Worm (Caenorhabditis elegans): ENCODE measurements around the gene glb-21.

The glb-21 gene

DNA sequence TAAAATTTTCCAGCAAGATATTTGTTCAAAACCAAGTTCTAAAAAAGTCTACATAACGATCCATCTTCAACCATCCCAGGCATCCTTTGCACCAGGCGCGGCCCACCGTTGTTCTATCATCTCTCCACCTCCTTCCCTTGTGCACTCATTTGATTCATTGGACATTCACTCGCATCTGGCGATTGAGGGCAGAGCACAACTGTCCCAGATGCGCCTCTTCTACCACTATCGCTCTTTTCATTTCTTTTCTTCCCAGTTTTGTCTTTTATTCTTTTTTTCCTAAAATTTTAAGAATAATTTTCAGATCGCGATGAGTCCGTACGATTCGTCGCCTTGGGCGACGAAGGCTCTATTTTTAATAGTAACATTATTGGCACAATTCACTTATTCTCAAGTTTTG lies 45.1 kb downstream of the glb-21 start, which contains the start of gene epi-1:
TSS of gene epi-1 (plus strand) at position 301 of the 400 bp plus-strand sequence.
- no peak for TF ChIP-seq unc-62 (GFP tag; optimal IDR thresholded peaks at IDR 0.05)
- no peak for TF ChIP-seq nhr-71 (tag; optimal IDR thresholded peaks at IDR 0.05)
- TF ChIP-seq rnt-1 (tag; optimal IDR thresholded peaks at IDR 0.05) = peak; percentile 11

DNA sequence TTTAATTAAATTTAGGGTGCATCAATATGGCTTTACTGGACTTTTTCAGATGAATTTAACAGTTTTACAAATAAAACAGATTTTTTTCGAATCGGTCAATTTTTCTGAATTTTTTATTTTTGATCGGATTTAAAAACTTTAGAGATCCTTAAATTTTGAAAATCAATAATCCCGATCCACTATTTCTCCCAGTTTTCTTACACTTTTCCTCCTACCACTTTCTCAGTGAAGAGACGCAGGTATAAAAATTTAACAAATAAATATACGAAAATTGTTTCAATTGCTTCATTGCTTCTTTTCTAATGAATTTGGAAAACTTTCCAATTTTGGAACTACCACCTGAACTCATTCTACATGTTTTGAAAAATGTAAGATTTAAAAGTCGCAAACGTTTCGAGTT lies 47.5 kb downstream of the glb-21 start, which contains the start of gene K08C7.7:
TSS of gene K08C7.7 (plus strand) at position 301 of the 400 bp plus-strand sequence.
- TF ChIP-seq aly-2 (tag; optimal IDR thresholded peaks at IDR 0.05) (no peak), lin-39 (tag; optimal IDR thresholded peaks at IDR 0.05) (no peak), unc-30 (tag; optimal IDR thresholded peaks at IDR 0.05) (no peak), zag-1 (tag; optimal IDR thresholded peaks at IDR 0.05) (no peak), ets-5 (GFP tag; IDR thresholded peaks at IDR 0.05) (no peak), egl-27 (tag; optimal IDR thresholded peaks at IDR 0.05) (no peak), irx-1 (tag; optimal IDR thresholded peaks at IDR 0.05) (no peak), mef-2 (tag; optimal IDR thresholded peaks at IDR 0.05) (no peak), pag-3 (tag; optimal IDR thresholded peaks at IDR 0.05; ENCODE audit: borderline replicate concordance, insufficient read depth) (no peak), hpl-2 (GFP tag; optimal IDR thresholded peaks at IDR 0.05) (no peak), jun-1 (tag; optimal IDR thresholded peaks at IDR 0.05) (no peak), fkh-8 (tag; optimal IDR thresholded peaks at IDR 0.05) (no peak), nhr-12 (tag; optimal IDR thresholded peaks at IDR 0.05) (no peak), dpl-1 (GFP tag; optimal IDR thresholded peaks at IDR 0.05) (no peak), lin-35 (GFP tag; optimal IDR thresholded peaks at IDR 0.05) (no peak), skn-1 (tag; optimal IDR thresholded peaks at IDR 0.05) (no peak), lin-15B (tag; optimal IDR thresholded peaks at IDR 0.05) (no peak)

DNA sequence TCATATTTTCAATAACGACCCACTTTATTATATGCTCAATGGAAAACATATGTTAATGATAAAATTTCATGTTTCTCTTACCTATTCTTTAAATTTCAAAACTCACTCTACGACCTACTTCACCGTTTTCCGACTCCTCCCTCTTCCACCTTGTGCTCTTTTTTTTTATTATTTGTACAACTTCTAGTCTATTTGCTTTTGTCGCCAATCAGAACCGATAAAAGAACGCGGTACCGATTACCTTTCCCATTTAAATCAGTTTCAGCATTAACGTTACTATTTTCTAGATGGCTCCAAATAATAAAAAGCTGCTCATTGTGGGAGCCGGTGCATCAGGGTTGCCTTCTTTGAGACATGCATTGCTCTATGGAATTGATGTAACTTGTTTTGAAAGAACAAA lies 49.8 kb downstream of the glb-21 start, which contains the start of gene fmo-1:
TSS of gene fmo-1 (plus strand) at position 98 of the 400 bp plus-strand sequence.
- no peak for TF ChIP-seq lin-13 (GFP tag; optimal IDR thresholded peaks at IDR 0.05)
- TF ChIP-seq elt-3 (tag; optimal IDR thresholded peaks at IDR 0.05) = no peak
- no peak for TF ChIP-seq unc-62 (GFP tag; optimal IDR thresholded peaks at IDR 0.05)
- peak; percentile 23 for TF ChIP-seq elt-2 (tag; optimal IDR thresholded peaks at IDR 0.05)
- TF ChIP-seq hlh-17 (GFP tag; optimal IDR thresholded peaks at IDR 0.05; ENCODE audit: borderline replicate concordance) = no peak

DNA sequence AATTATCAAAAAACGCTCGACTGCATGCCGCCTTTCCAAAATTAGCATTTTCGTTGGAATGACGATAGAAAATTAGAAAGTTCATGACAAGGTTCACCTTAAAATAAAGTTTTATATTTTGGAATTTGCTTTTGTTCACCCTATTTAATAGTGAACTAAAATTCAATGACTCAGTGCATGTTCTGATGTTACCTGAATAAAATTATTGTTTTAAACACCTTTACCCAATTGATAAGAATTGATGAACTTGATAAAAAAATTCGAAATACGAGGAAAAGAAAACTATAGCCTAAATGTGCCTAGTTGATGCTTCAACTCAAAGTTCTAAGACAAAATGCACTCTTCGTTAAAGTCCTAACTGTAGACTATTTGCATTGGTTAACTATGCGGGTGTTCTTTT lies 50.5 kb downstream of the glb-21 start:
- no peak for TF ChIP-seq lir-3 (tag; optimal IDR thresholded peaks at IDR 0.05; ENCODE audit: poor library complexity)
- no peak for TF ChIP-seq aly-2 (tag; optimal IDR thresholded peaks at IDR 0.05)
- no peak for TF ChIP-seq ceh-63 (GFP tag; optimal IDR thresholded peaks at IDR 0.05)
- TF ChIP-seq pqm-1 (tag; optimal IDR thresholded peaks at IDR 0.05) = no peak
- no peak for TF ChIP-seq pag-3 (tag; optimal IDR thresholded peaks at IDR 0.05; ENCODE audit: borderline replicate concordance, insufficient read depth)
- TF ChIP-seq dsc-1 (tag; optimal IDR thresholded peaks at IDR 0.05) = no peak
- TF ChIP-seq zag-1 (tag; optimal IDR thresholded peaks at IDR 0.05) = no peak
- TF ChIP-seq lin-15B (tag; optimal IDR thresholded peaks at IDR 0.05) = no peak
- TF ChIP-seq nhr-76 (tag; optimal IDR thresholded peaks at IDR 0.05) = no peak
- TF ChIP-seq Y116A8C.19 (tag; optimal IDR thresholded peaks at IDR 0.05; ENCODE audit: borderline replicate concordance) = no peak
- TF ChIP-seq isw-1 (GFP tag; IDR thresholded peaks at IDR 0.05) = no peak
- no peak for TF ChIP-seq nhr-90 (tag; optimal IDR thresholded peaks at IDR 0.05; ENCODE audit: poor library complexity)
- no peak for TF ChIP-seq hlh-17 (GFP tag; optimal IDR thresholded peaks at IDR 0.05; ENCODE audit: borderline replicate concordance)
- no peak for TF ChIP-seq hlh-4 (tag; optimal IDR thresholded peaks at IDR 0.05)
- no peak for TF ChIP-seq unc-62 (GFP tag; optimal IDR thresholded peaks at IDR 0.05)

Measured in whole organism, L1 larva.